Fruit fly (Drosophila melanogaster): ENCODE measurements around the gene Usp39.

DNA sequence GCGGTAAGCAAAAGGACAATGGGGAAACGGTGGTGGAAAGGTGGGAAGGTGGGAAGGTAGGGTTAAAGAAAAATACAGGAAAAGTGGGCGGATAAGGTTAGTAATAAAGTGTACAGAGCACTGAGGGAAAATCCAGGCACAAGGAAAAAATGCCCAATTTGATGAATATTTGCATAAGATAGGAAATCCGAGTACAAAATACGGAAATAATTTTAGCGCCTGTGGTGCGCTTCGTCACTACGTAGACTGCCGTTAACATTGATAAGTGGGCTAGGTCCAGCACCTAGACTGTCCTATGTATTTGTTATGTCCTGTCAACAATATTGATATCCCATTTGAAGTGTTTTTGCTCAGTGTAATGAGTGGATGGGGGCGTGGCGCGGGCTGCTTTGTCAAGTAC, 43.0 kb downstream of the Usp39 start:
- TF ChIP-seq CG7928 (GFP tag; optimal IDR thresholded peaks at IDR 0.05): no peak
- TF ChIP-seq Vsx1 (GFP tag; optimal IDR thresholded peaks at IDR 0.05): no peak
- no peak for TF ChIP-seq croc (GFP tag; conservative IDR thresholded peaks at IDR 0.05)
- TF ChIP-seq CG11085 (GFP tag; IDR thresholded peaks at IDR 0.05): no peak
- TF ChIP-seq CG11093 (GFP tag; IDR thresholded peaks at IDR 0.05): no peak
- TF ChIP-seq Blimp-1 (GFP tag; optimal IDR thresholded peaks at IDR 0.05): no peak
